Fruit fly (Drosophila melanogaster): ENCODE data around the gene SrpRbeta.

SrpRbeta gene

DNA sequence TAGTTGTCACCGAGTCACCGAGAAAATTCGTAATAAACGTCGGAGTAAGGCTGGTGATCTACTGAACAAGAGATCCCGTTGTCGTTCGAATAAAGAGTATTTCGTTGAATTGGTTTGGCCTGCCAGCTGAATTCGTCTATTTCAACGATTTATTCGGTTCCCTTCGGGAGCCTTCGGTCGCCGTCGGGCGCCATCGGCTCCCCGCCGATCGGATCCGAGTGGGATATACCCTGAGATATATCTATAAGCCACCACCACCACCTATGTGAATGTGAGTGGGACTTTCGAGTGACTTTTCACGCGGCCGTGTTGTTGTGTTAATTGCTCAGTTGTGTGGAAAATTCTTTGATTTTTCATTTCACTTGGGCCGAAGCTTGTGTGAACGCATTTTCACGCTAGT lies 25.2 kb upstream of the SrpRbeta start, which contains the start of gene Prm:
Gene Prm (minus strand): TSS at position 101 of the 400 bp plus-strand sequence.
- no peak for TF ChIP-seq ey (GFP tag; optimal IDR thresholded peaks at IDR 0.05)
- no peak for TF ChIP-seq CG9705 (GFP tag; optimal IDR thresholded peaks at IDR 0.05)
- TF ChIP-seq woc (GFP tag; optimal IDR thresholded peaks at IDR 0.05): no peak
- no peak for TF ChIP-seq usp (GFP tag; optimal IDR thresholded peaks at IDR 0.05)
- no peak for TF ChIP-seq GATAd (GFP tag; optimal IDR thresholded peaks at IDR 0.05)
- no peak for TF ChIP-seq pan (optimal IDR thresholded peaks at IDR 0.05)
- no peak for TF ChIP-seq HLH106 (tag; optimal IDR thresholded peaks at IDR 0.05)
- TF ChIP-seq OdsH (GFP tag; optimal IDR thresholded peaks at IDR 0.05): no peak
- no peak for TF ChIP-seq Mio (GFP tag; optimal IDR thresholded peaks at IDR 0.05)
- no peak for TF ChIP-seq Jra (GFP tag; optimal IDR thresholded peaks at IDR 0.05)
- TF ChIP-seq sv (GFP tag; optimal IDR thresholded peaks at IDR 0.05): no peak
- TF ChIP-seq rgr (GFP tag; optimal IDR thresholded peaks at IDR 0.05): no peak
- no peak for TF ChIP-seq Dif (GFP tag; optimal IDR thresholded peaks at IDR 0.05; ENCODE audit: partially characterized antibody)
- no peak for TF ChIP-seq fru (GFP tag; optimal IDR thresholded peaks at IDR 0.05)
- no peak for TF ChIP-seq sage (GFP tag; optimal IDR thresholded peaks at IDR 0.05)

DNA sequence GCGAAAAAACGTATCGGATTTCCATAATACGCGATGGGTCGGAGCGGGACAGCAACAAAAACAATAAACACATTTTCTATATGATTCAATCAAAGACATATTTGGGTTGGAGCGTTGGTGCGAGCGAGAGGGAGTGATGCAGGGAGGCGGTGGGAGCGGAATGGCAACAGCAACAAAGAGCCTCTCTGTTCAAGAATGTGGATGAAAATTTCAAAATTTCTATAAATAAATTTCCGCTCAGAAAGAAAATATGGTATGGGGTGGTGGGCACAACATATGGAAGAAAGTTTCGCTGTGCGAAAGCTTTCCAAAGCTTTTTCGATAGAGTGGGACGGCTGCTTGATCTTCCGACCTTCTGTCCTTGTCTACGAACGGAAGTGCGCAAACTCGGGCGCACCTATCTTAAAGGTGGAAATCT lies 21.0 kb upstream of the SrpRbeta start:
- TF ChIP-seq Mio (GFP tag; optimal IDR thresholded peaks at IDR 0.05) (no peak), sv (GFP tag; optimal IDR thresholded peaks at IDR 0.05) (no peak), h (GFP tag; optimal IDR thresholded peaks at IDR 0.05) (no peak), dmrt93B (GFP tag; optimal IDR thresholded peaks at IDR 0.05) (peak; percentile 12)

DNA sequence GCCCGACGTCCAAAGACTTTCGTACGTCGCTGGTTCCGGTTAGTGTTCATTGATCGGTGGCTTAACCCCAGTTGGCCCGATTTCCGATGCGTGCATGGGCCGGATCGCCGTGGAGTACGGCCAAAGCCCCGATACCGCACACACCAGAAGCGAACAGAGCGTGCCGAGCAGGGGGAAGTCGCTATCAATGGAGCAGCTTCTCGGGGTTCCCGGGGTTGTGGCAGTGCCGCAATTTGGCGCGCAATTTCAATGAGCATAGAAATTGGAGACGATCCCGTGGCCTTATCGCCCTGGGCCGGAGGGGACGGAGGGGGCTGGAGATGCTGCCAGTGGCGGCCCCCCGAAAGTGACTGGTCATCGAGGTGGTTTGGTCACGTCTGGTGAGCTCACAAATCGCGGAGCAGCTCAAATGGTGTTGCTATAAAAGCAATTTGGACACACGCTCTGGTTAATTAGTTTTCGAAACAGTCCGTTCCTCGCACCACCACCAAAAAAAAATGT lies 11.5 kb upstream of the SrpRbeta start, which contains the start of gene Cp16:
Gene Cp16 (plus strand): TSS at position 451 of the 501 bp plus-strand sequence.
- no peak for TF ChIP-seq Dif (GFP tag; optimal IDR thresholded peaks at IDR 0.05; ENCODE audit: partially characterized antibody)
- TF ChIP-seq CG32264 (GFP tag; optimal IDR thresholded peaks at IDR 0.05): no peak
- TF ChIP-seq HLH106 (tag; optimal IDR thresholded peaks at IDR 0.05): no peak
- TF ChIP-seq ey (GFP tag; optimal IDR thresholded peaks at IDR 0.05): no peak
- no peak for TF ChIP-seq Hr78 (GFP tag; optimal IDR thresholded peaks at IDR 0.05)
- TF ChIP-seq dsf (GFP tag; optimal IDR thresholded peaks at IDR 0.05; ENCODE audit: borderline replicate concordance): no peak
- no peak for TF ChIP-seq usp (GFP tag; optimal IDR thresholded peaks at IDR 0.05)

DNA sequence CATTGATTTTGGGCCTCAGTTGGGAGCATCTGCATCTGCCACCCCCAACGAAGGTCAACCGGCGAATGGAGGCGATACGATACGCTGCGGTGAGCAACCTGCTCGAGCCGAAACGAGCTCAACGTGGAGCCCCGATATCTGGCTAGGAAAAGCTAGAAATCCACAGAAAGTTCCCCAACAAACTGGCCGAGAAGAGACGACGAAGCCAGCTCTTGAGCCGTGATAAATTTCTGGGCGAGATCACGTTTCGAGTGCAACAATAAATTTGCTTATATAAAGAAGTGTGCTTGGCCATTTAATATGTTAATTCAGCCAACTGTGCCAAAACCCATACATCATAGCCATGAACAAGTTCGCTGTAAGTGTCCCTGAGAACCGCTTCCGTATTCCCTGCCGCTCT lies 9.5 kb upstream of the SrpRbeta start, which contains the start of gene Cp19:
Gene Cp19 (plus strand): TSS at position 301 of the 400 bp plus-strand sequence.
- no peak for TF ChIP-seq rgr (GFP tag; optimal IDR thresholded peaks at IDR 0.05)
- no peak for TF ChIP-seq tai (GFP tag; optimal IDR thresholded peaks at IDR 0.05)
- no peak for TF ChIP-seq OdsH (GFP tag; optimal IDR thresholded peaks at IDR 0.05)
- TF ChIP-seq woc (GFP tag; optimal IDR thresholded peaks at IDR 0.05): no peak
- TF ChIP-seq dsf (GFP tag; optimal IDR thresholded peaks at IDR 0.05; ENCODE audit: borderline replicate concordance): no peak
- TF ChIP-seq Dfd (GFP tag; optimal IDR thresholded peaks at IDR 0.05): no peak
- no peak for TF ChIP-seq dmrt93B (GFP tag; optimal IDR thresholded peaks at IDR 0.05)
- no peak for TF ChIP-seq foxo (GFP tag; optimal IDR thresholded peaks at IDR 0.05)
- TF ChIP-seq N (GFP tag; optimal IDR thresholded peaks at IDR 0.05): no peak
- no peak for TF ChIP-seq lola (GFP tag; optimal IDR thresholded peaks at IDR 0.05)
- TF ChIP-seq Abd-B (GFP tag; optimal IDR thresholded peaks at IDR 0.05): no peak
- TF ChIP-seq Vsx2 (GFP tag; optimal IDR thresholded peaks at IDR 0.05; ENCODE audit: partially characterized antibody): no peak
- TF ChIP-seq GATAd (GFP tag; optimal IDR thresholded peaks at IDR 0.05): no peak

DNA sequence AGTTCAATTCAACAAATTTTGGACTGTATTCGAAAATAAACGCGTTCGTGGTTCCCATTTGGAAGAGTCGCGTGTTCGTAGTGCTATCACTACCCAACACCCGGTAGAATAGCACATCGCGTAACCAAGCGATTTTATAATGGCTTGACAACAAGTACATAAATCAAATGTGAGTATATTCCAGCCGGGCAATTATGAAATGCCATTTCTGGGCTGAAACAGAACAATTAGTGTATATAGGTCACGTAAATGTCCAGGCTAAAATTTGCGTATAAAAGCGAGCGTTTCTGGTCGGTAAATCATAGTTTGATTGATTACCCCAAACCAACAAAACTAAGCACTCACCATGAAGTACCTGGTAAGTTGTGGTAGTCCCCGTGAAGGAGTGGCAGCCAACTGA lies 8.2 kb upstream of the SrpRbeta start, which contains the start of gene Cp15:
Gene Cp15 (plus strand): TSS at position 301 of the 400 bp plus-strand sequence.
- TF ChIP-seq N (GFP tag; optimal IDR thresholded peaks at IDR 0.05): no peak
- TF ChIP-seq Mio (GFP tag; optimal IDR thresholded peaks at IDR 0.05): no peak
- TF ChIP-seq Dif (GFP tag; optimal IDR thresholded peaks at IDR 0.05; ENCODE audit: partially characterized antibody): no peak
- no peak for TF ChIP-seq brk (GFP tag; optimal IDR thresholded peaks at IDR 0.05)
- no peak for TF ChIP-seq CG9705 (GFP tag; optimal IDR thresholded peaks at IDR 0.05)
- TF ChIP-seq Hr78 (GFP tag; optimal IDR thresholded peaks at IDR 0.05): no peak
- TF ChIP-seq br (GFP tag; optimal IDR thresholded peaks at IDR 0.05): no peak
- no peak for TF ChIP-seq Abd-B (GFP tag; optimal IDR thresholded peaks at IDR 0.05)
- no peak for TF ChIP-seq jim (GFP tag; optimal IDR thresholded peaks at IDR 0.05)
- no peak for TF ChIP-seq tai (GFP tag; optimal IDR thresholded peaks at IDR 0.05)
- TF ChIP-seq dl (GFP tag; optimal IDR thresholded peaks at IDR 0.05; ENCODE audit: insufficient read depth in 1 of 2, partially characterized antibody in 2 of 2): no peak
- no peak for TF ChIP-seq foxo (GFP tag; optimal IDR thresholded peaks at IDR 0.05)
- TF ChIP-seq usp (GFP tag; optimal IDR thresholded peaks at IDR 0.05): no peak
- no peak for TF ChIP-seq Myc (optimal IDR thresholded peaks at IDR 0.05)
- no peak for TF ChIP-seq Dfd (GFP tag; optimal IDR thresholded peaks at IDR 0.05)
- no peak for TF ChIP-seq GATAd (GFP tag; optimal IDR thresholded peaks at IDR 0.05)
- no peak for TF ChIP-seq CrebA (GFP tag; optimal IDR thresholded peaks at IDR 0.05; ENCODE audit: borderline replicate concordance)
